Worm (Caenorhabditis elegans) whole organism, L4 larva: Measurements from ENCODE around the gene clic-1.

Experiments
- D1046.2 ChIP-seq: fragments of 200-800 bp; sonication (Bioruptor generic); IDR thresholded peaks from 2 replicates; pipeline ENCODE4 v1.3.6; 2022; ENCODE audit warnings: missing genetic modification characterization, missing compliant biosample characterization
- F26F4.8 ChIP-seq: fragments of 200-800 bp; sonication (Bioruptor generic); conservative IDR thresholded peaks from 2 replicates; pipeline ENCODE4 v1.3.6; 2022; ENCODE audit warnings: missing genetic modification characterization, missing compliant biosample characterization
- F49E8.2 ChIP-seq: sonication (generic microtip); optimal IDR thresholded peaks from 2 replicates; lab custom pipeline; 2016; ENCODE audit warnings: missing compliant biosample characterization, mild to moderate bottlenecking, missing genetic modification characterization, borderline replicate concordance
- T20F7.1 ChIP-seq: fragments of 200-800 bp; sonication (Bioruptor generic); optimal IDR thresholded peaks from 2 replicates; lab custom pipeline; 2018; ENCODE audit warnings: mild to moderate bottlenecking, missing genetic modification characterization, missing compliant biosample characterization
- Y48G9A.11 ChIP-seq: fragments of 200-800 bp; sonication (Bioruptor generic); IDR thresholded peaks from 2 replicates; pipeline ENCODE4 v1.3.6; 2022; ENCODE audit warnings: missing genetic modification reagents, missing genetic modification characterization, missing compliant biosample characterization
- Y5F2A.4 ChIP-seq: fragments of 200-800 bp; sonication (Bioruptor generic); optimal IDR thresholded peaks from 2 replicates; lab custom pipeline; 2018; ENCODE audit warnings: mild to moderate bottlenecking, missing genetic modification characterization, missing compliant biosample characterization
- Y75B8A.6 ChIP-seq: fragments of 200-800 bp; sonication (Bioruptor generic); IDR thresholded peaks from 2 replicates; pipeline ENCODE4 v1.3.6; 2022; ENCODE audit warnings: missing genetic modification reagents, missing genetic modification characterization, missing compliant biosample characterization
- ZK546.5 ChIP-seq, 2 experiments: sonication (generic microtip); optimal IDR thresholded peaks; 2 replicates each; lab custom pipeline; 2017; ENCODE audit warnings: missing biosample characterization in 2 of 2, missing genetic modification characterization in 2 of 2
- aha-1 ChIP-seq: fragments of 150-350 bp; peaks from one replicate; lab custom pipeline; 2014; ENCODE audit warnings: missing biosample characterization, missing genetic modification characterization
- aly-2 ChIP-seq: sonication (generic microtip); optimal IDR thresholded peaks from 2 replicates; lab custom pipeline; 2018; ENCODE audit warnings: missing biosample characterization, missing genetic modification characterization
- ama-1 ChIP-seq: fragments of 150-350 bp; optimal IDR thresholded peaks from 2 replicates; lab custom pipeline; 2014; ENCODE audit warnings: inconsistent platforms, mixed read lengths
- ceh-62 ChIP-seq: sonication (generic microtip); optimal IDR thresholded peaks from 2 replicates; lab custom pipeline; 2017; ENCODE audit warnings: missing biosample characterization, missing genetic modification characterization
- ceh-82 ChIP-seq: sonication (generic microtip); optimal IDR thresholded peaks from 2 replicates; lab custom pipeline; 2017; ENCODE audit warnings: missing biosample characterization, missing genetic modification characterization
- ces-1 ChIP-seq: fragments of 150-350 bp; sonication (generic microtip); optimal IDR thresholded peaks from 4 replicates; lab custom pipeline; 2014; ENCODE audit warnings: missing biosample characterization, missing genetic modification reagents, missing genetic modification characterization
- ctbp-1 ChIP-seq: fragments of 200-800 bp; sonication (Bioruptor generic); IDR thresholded peaks from 2 replicates; pipeline ENCODE4 v1.3.6; 2022; ENCODE audit warnings: missing genetic modification reagents, missing genetic modification characterization, missing compliant biosample characterization
- daf-16 ChIP-seq, 3 experiments: sonication (generic microtip); optimal IDR thresholded peaks; 2 replicates each; lab custom pipeline; 2016 to 2017; ENCODE audit warnings: missing genetic modification characterization in 3 of 3, missing genetic modification reagents in 3 of 3, mild to moderate bottlenecking in 2 of 3, missing compliant biosample characterization in 2 of 3, missing biosample characterization in 1 of 3, moderate library complexity in 1 of 3
- daf-19 ChIP-seq: fragments of 200-800 bp; sonication (Bioruptor generic); conservative IDR thresholded peaks from 2 replicates; pipeline ENCODE4 v1.3.6; 2022; ENCODE audit warnings: missing genetic modification characterization, missing compliant biosample characterization
- daf-8 ChIP-seq: fragments of 200-800 bp; sonication (Bioruptor generic); IDR thresholded peaks from 2 replicates; pipeline ENCODE4 v1.3.6; 2022; ENCODE audit warnings: missing genetic modification characterization, missing compliant biosample characterization
- dmd-6 ChIP-seq: fragments of 200-800 bp; sonication (Bioruptor generic); IDR thresholded peaks from 2 replicates; pipeline ENCODE4 v1.3.6; 2022; ENCODE audit warnings: missing genetic modification reagents, missing genetic modification characterization, missing compliant biosample characterization
- dmd-9 ChIP-seq: fragments of 200-800 bp; sonication (Bioruptor generic); IDR thresholded peaks from 2 replicates; pipeline ENCODE4 v1.3.6; 2022; ENCODE audit warnings: missing genetic modification reagents, missing genetic modification characterization, missing compliant biosample characterization
- egl-43 ChIP-seq: fragments of 200-800 bp; sonication (Bioruptor generic); IDR thresholded peaks from 2 replicates; pipeline ENCODE4 v1.3.6; 2022; ENCODE audit warnings: missing genetic modification reagents, missing genetic modification characterization, missing compliant biosample characterization
- fkh-10 ChIP-seq: fragments of 150-350 bp; optimal IDR thresholded peaks from 2 replicates; lab custom pipeline; 2014; ENCODE audit warnings: missing biosample characterization, missing genetic modification reagents, missing genetic modification characterization
- hmg-1.1 ChIP-seq: fragments of 200-800 bp; sonication (Bioruptor generic); IDR thresholded peaks from 2 replicates; pipeline ENCODE4 v1.3.6; 2022; ENCODE audit warnings: missing genetic modification reagents, missing genetic modification characterization, missing compliant biosample characterization
- jun-1 ChIP-seq: fragments of 150-350 bp; optimal IDR thresholded peaks from 2 replicates; lab custom pipeline; 2014; ENCODE audit warnings: missing biosample characterization, missing genetic modification reagents, missing genetic modification characterization
- lim-7 ChIP-seq: fragments of 200-800 bp; sonication (Bioruptor generic); IDR thresholded peaks from 2 replicates; pipeline ENCODE4 v1.3.6; 2022; ENCODE audit warnings: missing genetic modification characterization, missing compliant biosample characterization
- lin-1 ChIP-seq: fragments of 200-800 bp; sonication (Bioruptor generic); IDR thresholded peaks from 2 replicates; pipeline ENCODE4 v1.3.6; 2022; ENCODE audit warnings: missing genetic modification reagents, missing genetic modification characterization, missing compliant biosample characterization
- lir-3 ChIP-seq: sonication (generic microtip); optimal IDR thresholded peaks from 2 replicates; lab custom pipeline; 2016; ENCODE audit warnings: mild to moderate bottlenecking, missing genetic modification characterization, missing compliant biosample characterization
- lsy-2 ChIP-seq, 2 experiments: fragments of 150-350 bp in 1 of 2; sonication (generic microtip) in 1 of 2; optimal IDR thresholded peaks; 2 replicates each; lab custom pipeline; 2014 to 2017; ENCODE audit warnings: missing biosample characterization in 2 of 2, missing genetic modification characterization in 2 of 2
- madf-5 ChIP-seq, 2 experiments: fragments of 200-800 bp; sonication (Bioruptor generic); IDR thresholded peaks; 2 replicates each; pipeline ENCODE4 v1.3.6; 2022; ENCODE audit warnings: missing compliant biosample characterization in 2 of 2, missing genetic modification characterization in 2 of 2
- madf-9 ChIP-seq: fragments of 200-800 bp; sonication (Bioruptor generic); conservative IDR thresholded peaks from 2 replicates; pipeline ENCODE4 v1.3.6; 2022; ENCODE audit warnings: missing genetic modification reagents, missing genetic modification characterization, missing compliant biosample characterization
- mdl-1 ChIP-seq, 2 experiments: fragments of 150-350 bp in 1 of 2; sonication (generic microtip) in 1 of 2; optimal IDR thresholded peaks; 2 replicates each; lab custom pipeline; 2014 to 2017; ENCODE audit warnings: missing biosample characterization in 2 of 2, missing genetic modification characterization in 2 of 2
- mep-1 ChIP-seq: fragments of 150-350 bp; sonication (generic microtip); optimal IDR thresholded peaks from 3 replicates; lab custom pipeline; 2014; ENCODE audit warnings: missing biosample characterization, missing genetic modification characterization
- mxl-3 ChIP-seq: fragments of 200-800 bp; sonication (Bioruptor generic); optimal IDR thresholded peaks from 2 replicates; lab custom pipeline; 2018; ENCODE audit warnings: mild to moderate bottlenecking, missing genetic modification characterization, missing compliant biosample characterization
- nhr-11 ChIP-seq: fragments of 150-350 bp; optimal IDR thresholded peaks from 2 replicates; lab custom pipeline; 2014; ENCODE audit warnings: missing biosample characterization, missing genetic modification characterization
- nhr-237 ChIP-seq: sonication (generic microtip); optimal IDR thresholded peaks from 2 replicates; lab custom pipeline; 2017; ENCODE audit warnings: missing biosample characterization, missing genetic modification characterization
- nhr-28 ChIP-seq: fragments of 150-350 bp; optimal IDR thresholded peaks from 2 replicates; lab custom pipeline; 2014; ENCODE audit warnings: missing biosample characterization, missing genetic modification characterization
- nhr-48 ChIP-seq: sonication (generic microtip); optimal IDR thresholded peaks from 2 replicates; lab custom pipeline; 2016; ENCODE audit warnings: mild to moderate bottlenecking, missing genetic modification characterization, missing compliant biosample characterization
- nhr-6 ChIP-seq: fragments of 150-350 bp; optimal IDR thresholded peaks from 2 replicates; lab custom pipeline; 2014; ENCODE audit warnings: missing biosample characterization, missing genetic modification characterization
- nhr-76 ChIP-seq: fragments of 150-350 bp; optimal IDR thresholded peaks from 2 replicates; lab custom pipeline; 2014; ENCODE audit warnings: missing biosample characterization, missing genetic modification characterization
- nhr-77 ChIP-seq: fragments of 150-350 bp; optimal IDR thresholded peaks from 2 replicates; lab custom pipeline; 2014; ENCODE audit warnings: missing biosample characterization, missing genetic modification characterization
- pqm-1 ChIP-seq: sonication (generic microtip); optimal IDR thresholded peaks from 2 replicates; lab custom pipeline; 2017; ENCODE audit warnings: missing biosample characterization, missing genetic modification characterization
- set-16 ChIP-seq: fragments of 200-800 bp; sonication (Bioruptor generic); IDR thresholded peaks from 2 replicates; pipeline ENCODE4 v1.3.6; 2022; ENCODE audit warnings: missing genetic modification reagents, missing genetic modification characterization, missing compliant biosample characterization
- skn-1 ChIP-seq: fragments of 150-350 bp; optimal IDR thresholded peaks from 2 replicates; lab custom pipeline; 2014; ENCODE audit warnings: missing biosample characterization, missing genetic modification characterization
- snpc-1.2 ChIP-seq: fragments of 200-800 bp; sonication (Bioruptor generic); IDR thresholded peaks from 2 replicates; pipeline ENCODE4 v1.3.6; 2022; ENCODE audit warnings: missing genetic modification reagents, missing genetic modification characterization, missing compliant biosample characterization
- snpc-4 ChIP-seq: fragments of 150-350 bp; optimal IDR thresholded peaks from 2 replicates; lab custom pipeline; 2014; ENCODE audit warnings: missing biosample characterization, missing genetic modification characterization
- unc-130 ChIP-seq: sonication (generic microtip); optimal IDR thresholded peaks from 2 replicates; lab custom pipeline; 2016; ENCODE audit warnings: missing genetic modification reagents, missing genetic modification characterization, missing compliant biosample characterization
- zip-11 ChIP-seq: fragments of 200-800 bp; sonication (Bioruptor generic); IDR thresholded peaks from 2 replicates; pipeline ENCODE4 v1.3.6; 2022; ENCODE audit warnings: missing genetic modification characterization, missing compliant biosample characterization
- ztf-11 ChIP-seq: fragments of 150-350 bp; optimal IDR thresholded peaks from 2 replicates; lab custom pipeline; 2014; ENCODE audit warnings: missing biosample characterization, missing genetic modification characterization

clic-1 gene

ce11 chrV:7735319-7735718 is 608 bp upstream of the clic-1 start, which contains the start of gene srr-10:
Gene srr-10 (plus strand): TSS chrV:7735619.
- TF ChIP-seq F26F4.8, result no peak
- TF ChIP-seq daf-8 (GFP tag; lab: Robert Waterston, UW), result no peak
- TF ChIP-seq Y75B8A.6 (GFP tag; lab: Robert Waterston, UW), result no peak

DNA sequence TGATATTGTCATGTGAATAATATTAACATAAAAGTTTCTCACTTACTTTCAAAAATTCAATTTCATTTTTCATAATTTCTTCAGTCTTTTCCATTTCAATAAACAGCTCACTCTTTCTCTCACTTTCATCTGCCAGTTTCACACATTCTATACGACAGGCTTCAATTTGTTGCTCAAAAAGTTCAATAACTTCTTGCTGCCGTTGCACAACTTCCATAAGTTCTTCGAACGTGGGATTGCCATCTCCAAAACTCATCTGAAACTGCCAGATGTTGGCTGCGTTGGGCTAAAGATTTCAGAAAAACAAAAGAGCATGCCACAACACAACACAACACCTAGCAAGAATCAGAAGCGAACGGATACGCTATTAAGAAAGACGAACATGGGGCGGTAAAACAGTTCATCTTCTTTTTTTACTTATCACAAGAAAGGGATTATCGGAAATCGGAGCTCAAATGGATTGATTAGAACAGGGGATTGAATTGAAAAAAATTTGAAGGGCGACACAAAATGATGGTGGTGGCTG is 1.4 kb downstream of the clic-1 start:
- TF ChIP-seq nhr-237 (tag; lab: Kevin White, UChicago), result no peak
- no peak for TF ChIP-seq Y48G9A.11 (GFP tag; lab: Robert Waterston, UW)
- TF ChIP-seq lin-1 (GFP tag; lab: Robert Waterston, UW), result no peak
- no peak for TF ChIP-seq nhr-6 (tag; lab: Kevin White, UChicago)
- TF ChIP-seq skn-1, result no peak
- TF ChIP-seq F49E8.2 (tag; lab: Kevin White, UChicago), result no peak
- TF ChIP-seq daf-16 (GFP tag; optimal IDR thresholded peaks at IDR 0.05; lab: Kevin White, UChicago), result no peak
- no peak for TF ChIP-seq daf-16 (tag; optimal IDR thresholded peaks at IDR 0.05; lab: Kevin White, UChicago)
- TF ChIP-seq fkh-10 (GFP tag; lab: Kevin White, UChicago), result no peak
- TF ChIP-seq nhr-48 (tag; lab: Kevin White, UChicago), result peak; percentile 13
- TF ChIP-seq nhr-77 (tag; lab: Kevin White, UChicago), result no peak
- peak in 1 of 2 experiments; percentile 32 for TF ChIP-seq lsy-2 (tag; optimal IDR thresholded peaks at IDR 0.05; lab: Kevin White, UChicago)
- TF ChIP-seq nhr-11 (tag; lab: Kevin White, UChicago), result no peak
- 0 out of 2 replicates have a peak, but pooled peaks have one; percentile 24 for TF ChIP-seq egl-43 (GFP tag; lab: Robert Waterston, UW)
- TF ChIP-seq ama-1 (lab: Kevin White, UChicago), result peak; percentile 46
- TF ChIP-seq Y5F2A.4 (GFP tag; lab: Kevin White, UChicago), result peak; percentile 1
- TF ChIP-seq ztf-11 (tag; lab: Kevin White, UChicago), result no peak
- no peak for TF ChIP-seq F26F4.8
- TF ChIP-seq snpc-4 (tag; lab: Kevin White, UChicago), result no peak
- peak; percentile 83 for TF ChIP-seq aha-1
- 0 out of 2 replicates have a peak, but pooled peaks have one; percentile 26 for TF ChIP-seq lim-7 (GFP tag; lab: Robert Waterston, UW)
- TF ChIP-seq mxl-3, result no peak
- no peak for TF ChIP-seq madf-5 (GFP tag; IDR thresholded peaks at IDR 0.05; lab: Robert Waterston, UW)
- TF ChIP-seq zip-11 (GFP tag; lab: Robert Waterston, UW), result 0 out of 2 replicates have a peak, but pooled peaks have one; percentile 9
- no peak for TF ChIP-seq ceh-62
- no peak for TF ChIP-seq nhr-76
- TF ChIP-seq hmg-1.1, result no peak
- peak; percentile 26 for TF ChIP-seq mep-1 (tag; lab: Kevin White, UChicago)

ce11 chrV:7730488-7730887 is 4.2 kb downstream of the clic-1 start:
- no peak for TF ChIP-seq D1046.2 (GFP tag; lab: Robert Waterston, UW)
- no peak for TF ChIP-seq madf-9 (GFP tag; lab: Robert Waterston, UW)
- no peak for TF ChIP-seq jun-1
- no peak for TF ChIP-seq ces-1 (GFP tag; lab: Kevin White, UChicago)
- TF ChIP-seq pqm-1 (tag; lab: Kevin White, UChicago), result no peak
- TF ChIP-seq egl-43 (GFP tag; lab: Robert Waterston, UW), result peak; percentile 60; the same call in 1 of the 2 replicates
- TF ChIP-seq zip-11 (GFP tag; lab: Robert Waterston, UW), result no peak
- TF ChIP-seq set-16, result no peak
- TF ChIP-seq ceh-62, result no peak
- no peak for TF ChIP-seq daf-8 (GFP tag; lab: Robert Waterston, UW)
- TF ChIP-seq unc-130 (GFP tag; lab: Kevin White, UChicago), result no peak
- TF ChIP-seq ctbp-1, result 0 out of 2 replicates have a peak, but pooled peaks have one; percentile 12
- TF ChIP-seq dmd-6, result peak; percentile 37; the same call in 1 of the 2 replicates
- TF ChIP-seq ZK546.5 (tag; optimal IDR thresholded peaks at IDR 0.05; lab: Kevin White, UChicago), result no peak
- TF ChIP-seq snpc-1.2 (GFP tag; lab: Robert Waterston, UW), result peak; percentile 52; the same call in 1 of the 2 replicates
- TF ChIP-seq daf-19 (GFP tag; lab: Robert Waterston, UW), result no peak
- no peak for TF ChIP-seq aly-2 (tag; lab: Kevin White, UChicago)
- TF ChIP-seq ceh-82 (tag; lab: Kevin White, UChicago), result no peak
- no peak for TF ChIP-seq lir-3 (tag; lab: Kevin White, UChicago)
- no peak for TF ChIP-seq F49E8.2 (tag; lab: Kevin White, UChicago)
- TF ChIP-seq nhr-11 (tag; lab: Kevin White, UChicago), result no peak
- TF ChIP-seq dmd-9 (GFP tag; lab: Robert Waterston, UW), result peak; percentile 61; the same call in 1 of the 2 replicates
- peak; percentile 7 for TF ChIP-seq nhr-28
- TF ChIP-seq mdl-1 (tag; optimal IDR thresholded peaks at IDR 0.05; lab: Kevin White, UChicago), result no peak
- TF ChIP-seq Y5F2A.4 (GFP tag; lab: Kevin White, UChicago), result peak; percentile 52
- peak; percentile 6 for TF ChIP-seq T20F7.1 (GFP tag; lab: Kevin White, UChicago)
